Fruit fly (Drosophila melanogaster) whole organism, embryonic: ENCODE measurements around the gene CG42852.

Experiments
- Abd-B ChIP-seq: fragments of 200-800 bp; sonication (Bioruptor generic); optimal IDR thresholded peaks from 2 replicates; lab custom pipeline; 2018; ENCODE audit warnings: missing biosample characterization, mild to moderate bottlenecking, missing genetic modification characterization, moderate library complexity
- Asciz ChIP-seq: fragments of 200-800 bp; sonication (Bioruptor generic); optimal IDR thresholded peaks from 2 replicates; lab custom pipeline; 2017; ENCODE audit warnings: missing biosample characterization, mild to moderate bottlenecking, missing genetic modification characterization, missing genetic modification reagents
- CG11093 ChIP-seq: fragments of 200-800 bp; sonication (Bioruptor generic); IDR thresholded peaks from 3 replicates; pipeline ENCODE4 v1.3.6; 2022; ENCODE audit warnings: missing biosample characterization, missing genetic modification characterization
- CG11695 ChIP-seq: fragments of 200-800 bp; sonication (Bioruptor generic); IDR thresholded peaks from 3 replicates; pipeline ENCODE4 v1.3.6; 2022; ENCODE audit warnings: missing biosample characterization, missing genetic modification characterization
- CG12236 ChIP-seq: fragments of 200-800 bp; sonication (Bioruptor generic); optimal IDR thresholded peaks from 2 replicates; lab custom pipeline; 2016; ENCODE audit warnings: missing biosample characterization, missing genetic modification characterization
- CG12391 ChIP-seq: fragments of 200-800 bp; sonication (Bioruptor generic); optimal IDR thresholded peaks from 3 replicates; lab custom pipeline; 2018; ENCODE audit warnings: missing biosample characterization, mild to moderate bottlenecking, missing genetic modification characterization, moderate library complexity
- CG13624 ChIP-seq: fragments of 200-800 bp; sonication (Bioruptor generic); optimal IDR thresholded peaks from 2 replicates; lab custom pipeline; 2016; ENCODE audit warnings: missing biosample characterization, missing genetic modification characterization
- CG1529 ChIP-seq: fragments of 200-800 bp; sonication (Bioruptor generic); optimal IDR thresholded peaks from 3 replicates; lab custom pipeline; 2018; ENCODE audit warnings: missing biosample characterization, missing genetic modification characterization
- CG15514 ChIP-seq: fragments of 200-800 bp; sonication (Bioruptor generic); optimal IDR thresholded peaks from 3 replicates; lab custom pipeline; 2017; ENCODE audit warnings: missing biosample characterization, missing genetic modification characterization, mild to moderate bottlenecking, moderate library complexity, missing genetic modification reagents
- CG1832 ChIP-seq: fragments of 200-800 bp; sonication (Bioruptor generic); optimal IDR thresholded peaks from 2 replicates; lab custom pipeline; 2017; ENCODE audit warnings: missing biosample characterization, mild to moderate bottlenecking, missing genetic modification characterization, inconsistent platforms
- CG18476 ChIP-seq: fragments of 200-800 bp; sonication (Bioruptor generic); optimal IDR thresholded peaks from 2 replicates; lab custom pipeline; 2016; ENCODE audit warnings: missing biosample characterization, mild to moderate bottlenecking, missing genetic modification characterization
- CG30431 ChIP-seq: fragments of 200-800 bp; sonication (Bioruptor generic); optimal IDR thresholded peaks from 2 replicates; lab custom pipeline; 2017; ENCODE audit warnings: missing biosample characterization, missing genetic modification characterization
- CG4424 ChIP-seq: fragments of 200-800 bp; sonication (Bioruptor generic); optimal IDR thresholded peaks from 3 replicates; lab custom pipeline; 2016; ENCODE audit warnings: missing biosample characterization, missing genetic modification characterization
- CG7839 ChIP-seq: fragments of 200-800 bp; sonication (Bioruptor generic); optimal IDR thresholded peaks from 3 replicates; lab custom pipeline; 2018; ENCODE audit warnings: missing biosample characterization, mild to moderate bottlenecking, missing genetic modification characterization, moderate library complexity
- CG8359 ChIP-seq: fragments of 200-800 bp; sonication (Bioruptor generic); optimal IDR thresholded peaks from 2 replicates; lab custom pipeline; 2017; ENCODE audit warnings: missing biosample characterization, mild to moderate bottlenecking, missing genetic modification characterization, borderline replicate concordance
- CG9437 ChIP-seq: fragments of 200-800 bp; sonication (Bioruptor generic); optimal IDR thresholded peaks from 2 replicates; lab custom pipeline; 2018; ENCODE audit warnings: missing biosample characterization, mild to moderate bottlenecking, missing genetic modification characterization
- Chrac-16 ChIP-seq: fragments of 200-800 bp; sonication (Bioruptor generic); optimal IDR thresholded peaks from 3 replicates; lab custom pipeline; 2016; ENCODE audit warnings: missing biosample characterization, missing genetic modification characterization
- CrebB ChIP-seq: fragments of 200-800 bp; sonication (Bioruptor generic); optimal IDR thresholded peaks from 3 replicates; lab custom pipeline; 2018; ENCODE audit warnings: missing biosample characterization, mild to moderate bottlenecking, missing genetic modification characterization
- Dek ChIP-seq: fragments of 200-800 bp; sonication (Bioruptor generic); optimal IDR thresholded peaks from 3 replicates; lab custom pipeline; 2019; ENCODE audit warnings: missing biosample characterization, mild to moderate bottlenecking, missing genetic modification characterization, moderate library complexity
- Dip2 ChIP-seq: fragments of 200-800 bp; sonication (Bioruptor generic); IDR thresholded peaks from 2 replicates; pipeline ENCODE4 v1.3.6; 2022; ENCODE audit warnings: missing biosample characterization, missing genetic modification characterization
- Doc2 ChIP-seq: fragments of 200-800 bp; sonication (Bioruptor generic); IDR thresholded peaks from 2 replicates; pipeline ENCODE4 v1.3.6; 2022; ENCODE audit warnings: missing biosample characterization, missing genetic modification characterization
- Gsc ChIP-seq: fragments of 200-800 bp; sonication (Bioruptor generic); IDR thresholded peaks from 2 replicates; pipeline ENCODE4 v1.3.6; 2022; ENCODE audit warnings: missing biosample characterization, missing genetic modification characterization
- Hr3 ChIP-seq: fragments of 200-800 bp; sonication (Bioruptor generic); optimal IDR thresholded peaks from 3 replicates; lab custom pipeline; 2016; ENCODE audit warnings: missing biosample characterization, missing genetic modification characterization
- Meics ChIP-seq: fragments of 200-800 bp; sonication (Bioruptor generic); optimal IDR thresholded peaks from 2 replicates; lab custom pipeline; 2017; ENCODE audit warnings: missing biosample characterization, mild to moderate bottlenecking, missing genetic modification characterization
- Mrtf ChIP-seq: fragments of 200-800 bp; sonication (Bioruptor generic); IDR thresholded peaks from 3 replicates; pipeline ENCODE4 v1.3.6; 2022; ENCODE audit warnings: missing biosample characterization, missing genetic modification characterization
- Oli ChIP-seq: fragments of 200-800 bp; sonication (Bioruptor generic); optimal IDR thresholded peaks from 2 replicates; lab custom pipeline; 2018; ENCODE audit warnings: missing biosample characterization, mild to moderate bottlenecking, missing genetic modification characterization, moderate library complexity
- abd-A ChIP-seq: fragments of 200-800 bp; sonication (Bioruptor generic); optimal IDR thresholded peaks from 3 replicates; lab custom pipeline; 2019; ENCODE audit warnings: missing biosample characterization, mild to moderate bottlenecking, missing genetic modification characterization, moderate library complexity
- bab2 ChIP-seq: fragments of 200-800 bp; sonication (Bioruptor generic); optimal IDR thresholded peaks from 2 replicates; lab custom pipeline; 2016; ENCODE audit warnings: missing biosample characterization, missing genetic modification characterization
- bowl ChIP-seq: fragments of 200-800 bp; sonication (Bioruptor generic); IDR thresholded peaks from 2 replicates; pipeline ENCODE4 v1.3.6; 2022; ENCODE audit warnings: missing biosample characterization, missing genetic modification characterization
- cad ChIP-seq: fragments of >200 bp; optimal IDR thresholded peaks from 2 replicates; lab custom pipeline; 2017; ENCODE audit warnings: missing biosample characterization, missing genetic modification characterization
- emc ChIP-seq: fragments of 200-800 bp; sonication (Bioruptor generic); optimal IDR thresholded peaks from 2 replicates; lab custom pipeline; 2016; ENCODE audit warnings: missing biosample characterization, missing genetic modification characterization
- ems ChIP-seq: fragments of 200-800 bp; sonication (Bioruptor generic); optimal IDR thresholded peaks from 3 replicates; lab custom pipeline; 2016; ENCODE audit warnings: missing biosample characterization, missing genetic modification characterization
- exex ChIP-seq: fragments of 200-800 bp; sonication (Bioruptor generic); optimal IDR thresholded peaks from 4 replicates; lab custom pipeline; 2018; ENCODE audit warnings: missing biosample characterization, mild to moderate bottlenecking, missing genetic modification characterization, moderate library complexity
- eyg ChIP-seq: fragments of 200-800 bp; sonication (Bioruptor generic); optimal IDR thresholded peaks from 3 replicates; lab custom pipeline; 2016; ENCODE audit warnings: missing biosample characterization, missing genetic modification characterization
- gce ChIP-seq: fragments of 200-800 bp; sonication (Bioruptor generic); IDR thresholded peaks from 3 replicates; pipeline ENCODE4 v1.3.6; 2022; ENCODE audit warnings: missing biosample characterization, missing genetic modification characterization
- gro ChIP-seq: fragments of 200-800 bp; sonication (Bioruptor generic); optimal IDR thresholded peaks from 2 replicates; lab custom pipeline; 2016; ENCODE audit warnings: missing biosample characterization, missing genetic modification characterization
- hbn ChIP-seq: fragments of 200-800 bp; sonication (Bioruptor generic); IDR thresholded peaks from 2 replicates; pipeline ENCODE4 v1.3.6; 2022; ENCODE audit warnings: missing biosample characterization, missing genetic modification characterization; ENCODE audit not compliant: partially characterized antibody
- lov ChIP-seq, 2 experiments: fragments of 200-800 bp in 1 of 2; fragments of >200 bp in 1 of 2; sonication (Bioruptor generic) in 1 of 2; IDR thresholded peaks in 1 of 2; optimal IDR thresholded peaks in 1 of 2; 2 replicates in 1 of 2; 3 replicates in 1 of 2; pipeline versions ENCODE4 v1.3.6 to Lab custom; 2017 to 2022; ENCODE audit warnings: missing biosample characterization in 1 of 2, missing genetic modification characterization in 1 of 2
- pan ChIP-seq, 4 experiments: fragments of >200 bp in 3 of 4; fragments of 200-800 bp in 1 of 4; sonication (Bioruptor generic) in 1 of 4; optimal IDR thresholded peaks in 3 of 4; IDR thresholded peaks in 1 of 4; 2 replicates each; pipeline versions ENCODE4 v1.3.6 to Lab custom; 2017 to 2022; ENCODE audit warnings: missing biosample characterization in 2 of 4, missing genetic modification characterization in 2 of 4, mixed read lengths in 1 of 4
- prd ChIP-seq, 3 experiments: fragments of >200 bp in 2 of 3; fragments of 200-800 bp in 1 of 3; sonication (Bioruptor generic) in 1 of 3; optimal IDR thresholded peaks in 2 of 3; IDR thresholded peaks in 1 of 3; 2 replicates in 2 of 3; 3 replicates in 1 of 3; pipeline versions ENCODE4 v1.3.6 to Lab custom; 2017 to 2022; ENCODE audit warnings: missing biosample characterization in 1 of 3, missing genetic modification characterization in 1 of 3
- ranshi ChIP-seq: fragments of 200-800 bp; sonication (Bioruptor generic); IDR thresholded peaks from 2 replicates; pipeline ENCODE4 v1.3.6; 2022; ENCODE audit warnings: missing biosample characterization, missing genetic modification characterization
- schlank ChIP-seq: fragments of 200-800 bp; sonication (Bioruptor generic); optimal IDR thresholded peaks from 2 replicates; lab custom pipeline; 2018; ENCODE audit warnings: missing biosample characterization, mild to moderate bottlenecking, missing genetic modification characterization
- slp2 ChIP-seq: fragments of 200-800 bp; sonication (Bioruptor generic); optimal IDR thresholded peaks from 2 replicates; lab custom pipeline; 2016; ENCODE audit warnings: missing biosample characterization, missing genetic modification characterization
- sug ChIP-seq: fragments of 200-800 bp; optimal IDR thresholded peaks from 2 replicates; lab custom pipeline; 2019; ENCODE audit warnings: missing biosample characterization, mild to moderate bottlenecking, missing genetic modification characterization, moderate library complexity
- toy ChIP-seq: fragments of 200-800 bp; sonication (Bioruptor generic); IDR thresholded peaks from 2 replicates; pipeline ENCODE4 v1.3.6; 2022; ENCODE audit warnings: missing biosample characterization, missing genetic modification characterization
- trem ChIP-seq: fragments of 200-800 bp; optimal IDR thresholded peaks from 3 replicates; lab custom pipeline; 2019; ENCODE audit warnings: missing biosample characterization, mild to moderate bottlenecking, missing genetic modification characterization, moderate library complexity
- vvl ChIP-seq: fragments of 200-800 bp; sonication (Bioruptor generic); IDR thresholded peaks from 2 replicates; pipeline ENCODE4 v1.3.6; 2022; ENCODE audit warnings: missing biosample characterization, missing genetic modification characterization
- wek ChIP-seq: fragments of 200-800 bp; sonication (Bioruptor generic); optimal IDR thresholded peaks from 3 replicates; lab custom pipeline; 2018; ENCODE audit warnings: missing biosample characterization, mild to moderate bottlenecking, missing genetic modification characterization, moderate library complexity
- yki ChIP-seq: fragments of >200 bp; optimal IDR thresholded peaks from 3 replicates; lab custom pipeline; 2018

CG42852 gene

dm6 chr3L:16782218-16782763 lies 27.0 kb downstream of the CG42852 start (continued):
- TF ChIP-seq toy (GFP tag; lab: Robert Waterston, UW) (no peak), CG4424 (peak; percentile 79), CrebB (tag; lab: Kevin White, UChicago) (peak; percentile 36), Abd-B (GFP tag; lab: Kevin White, UChicago) (peak; percentile 54), CG13624 (GFP tag; lab: Kevin White, UChicago) (peak; percentile 20), CG15514 (GFP tag; lab: Kevin White, UChicago) (peak; percentile 21), CG12391 (tag; lab: Kevin White, UChicago) (peak; percentile 75), sug (tag; lab: Kevin White, UChicago) (no peak), Mrtf (GFP tag; lab: Robert Waterston, UW) (peak; percentile 65; the same call in 2 of the 3 replicates), CG18476 (peak; percentile 54), wek (peak; percentile 5), CG8359 (GFP tag; lab: Kevin White, UChicago) (peak; percentile 57), CG12236 (GFP tag; lab: Kevin White, UChicago) (peak; percentile 47), lov (optimal IDR thresholded peaks at IDR 0.05; lab: Kevin White, UChicago) (no peak), lov (GFP tag; IDR thresholded peaks at IDR 0.05; lab: Robert Waterston, UW) (peak; percentile 44; the same call in 1 of the 3 replicates), ems (peak; percentile 58), prd (optimal IDR thresholded peaks at IDR 0.05; lab: Kevin White, UChicago) (no peak), prd (GFP tag; IDR thresholded peaks at IDR 0.05; lab: Robert Waterston, UW) (peak; percentile 80), CG7839 (tag; lab: Kevin White, UChicago) (peak; percentile 83), hbn (GFP tag; lab: Robert Waterston, UW) (no peak), exex (tag; lab: Kevin White, UChicago) (no peak), Chrac-16 (GFP tag; lab: Kevin White, UChicago) (peak; percentile 72), CG30431 (GFP tag; lab: Kevin White, UChicago) (peak; percentile 57), CG1832 (GFP tag; lab: Kevin White, UChicago) (no peak), cad (GFP tag; lab: Kevin White, UChicago) (no peak), Asciz (GFP tag; lab: Kevin White, UChicago) (no peak), schlank (no peak), yki (lab: Kevin White, UChicago) (no peak), pan (optimal IDR thresholded peaks at IDR 0.05; lab: Kevin White, UChicago) (no peak), pan (GFP tag; optimal IDR thresholded peaks at IDR 0.05 in 1 of 2, IDR thresholded peaks at IDR 0.05 in 1 of 2) (peak in 1 of 2 experiments; percentile 81), Gsc (GFP tag; lab: Robert Waterston, UW) (0 out of 2 replicates have a peak, but pooled peaks have one; percentile 37), CG11093 (peak; percentile 64; the same call in 1 of the 3 replicates), gro (peak; percentile 10), Oli (tag; lab: Kevin White, UChicago) (peak; percentile 81), slp2 (GFP tag; lab: Kevin White, UChicago) (peak; percentile 27), Doc2 (GFP tag; lab: Robert Waterston, UW) (no peak), ranshi (peak; percentile 77), eyg (GFP tag; lab: Kevin White, UChicago) (peak; percentile 24), trem (tag; lab: Kevin White, UChicago) (peak; percentile 68), CG1529 (GFP tag; lab: Kevin White, UChicago) (peak; percentile 74), bab2 (peak; percentile 83), bowl (no peak), abd-A (tag; lab: Kevin White, UChicago) (no peak), Meics (GFP tag; lab: Kevin White, UChicago) (no peak), Dek (tag; lab: Kevin White, UChicago) (peak; percentile 54), gce (GFP tag; lab: Robert Waterston, UW) (peak; percentile 67; the same call in 2 of the 3 replicates), CG9437 (GFP tag; lab: Kevin White, UChicago) (peak; percentile 27), Hr3 (GFP tag; lab: Kevin White, UChicago) (peak; percentile 52), emc (no peak), Dip2 (GFP tag; lab: Robert Waterston, UW) (no peak), vvl (peak; percentile 87), CG11695 (GFP tag; lab: Robert Waterston, UW) (peak; percentile 85)
